Worm (Caenorhabditis elegans) whole organism, midembryonic: ENCODE measurements around the gene C09G9.3.

ENCODE experiments used
- T22C8.4 ChIP-seq: fragments of 200-800 bp; sonication (Bioruptor generic); IDR thresholded peaks from 2 replicates; pipeline ENCODE4 v1.3.6; 2022; ENCODE audit warnings: missing genetic modification characterization, missing compliant biosample characterization
- cog-1 ChIP-seq: sonication (generic microtip); optimal IDR thresholded peaks from 2 replicates; lab custom pipeline; 2016; ENCODE audit warnings: missing genetic modification characterization, missing compliant biosample characterization
- flt-1 ChIP-seq: fragments of 200-800 bp; sonication (Bioruptor generic); IDR thresholded peaks from 2 replicates; pipeline ENCODE4 v1.3.6; 2022; ENCODE audit warnings: missing genetic modification characterization, missing compliant biosample characterization
- klf-2 ChIP-seq: fragments of 200-800 bp; sonication (Bioruptor generic); conservative IDR thresholded peaks from 2 replicates; pipeline ENCODE4 v1.3.6; 2022; ENCODE audit warnings: missing genetic modification reagents, missing genetic modification characterization, missing compliant biosample characterization
- med-1 ChIP-seq: sonication (generic microtip); optimal IDR thresholded peaks from 2 replicates; lab custom pipeline; 2017; ENCODE audit warnings: missing genetic modification characterization, mild to moderate bottlenecking, missing compliant biosample characterization, antibody characterized with exemption, missing genetic modification reagents; ENCODE audit not compliant: insufficient read depth
- ref-1 ChIP-seq: fragments of 200-800 bp; sonication (Bioruptor generic); conservative IDR thresholded peaks from 2 replicates; pipeline ENCODE4 v1.3.6; 2022; ENCODE audit warnings: missing genetic modification reagents, missing genetic modification characterization, missing compliant biosample characterization
- ztf-29 ChIP-seq: fragments of 200-800 bp; sonication (Bioruptor generic); IDR thresholded peaks from 2 replicates; pipeline ENCODE4 v1.3.6; 2022; ENCODE audit warnings: missing genetic modification reagents, missing genetic modification characterization, missing compliant biosample characterization

DNA sequence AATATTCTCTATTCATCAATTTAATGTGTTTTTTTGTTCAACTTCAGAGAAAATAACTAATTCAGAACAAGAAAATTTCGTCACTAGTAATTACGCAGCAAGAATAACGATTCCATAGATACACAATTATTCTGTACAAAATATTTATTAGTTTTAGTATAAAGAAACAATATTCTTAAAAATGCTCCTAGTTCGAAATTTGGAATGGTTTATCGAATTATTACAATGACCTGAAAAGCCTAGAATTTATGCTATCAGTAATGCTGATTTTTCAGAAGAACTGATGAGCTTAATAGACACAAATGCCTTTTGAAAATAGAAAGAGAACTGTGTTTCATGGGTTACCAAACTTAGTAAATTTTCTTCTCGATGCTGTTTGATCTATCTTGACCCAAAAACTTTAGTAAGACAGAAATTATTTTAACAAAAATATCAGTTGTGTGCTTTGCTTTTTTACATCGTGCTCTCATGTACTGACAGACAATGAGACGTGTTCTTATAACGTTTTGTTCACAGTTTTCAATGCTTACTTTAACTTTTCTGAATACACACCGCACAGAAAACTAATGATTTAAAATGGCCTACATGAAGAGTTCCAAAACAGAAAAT lies 46.8 kb downstream of the C09G9.3 start:
- TF ChIP-seq flt-1 (GFP tag; lab: Robert Waterston, UW) = no peak
- TF ChIP-seq ref-1 = no peak
- TF ChIP-seq cog-1 (tag; lab: Kevin White, UChicago) = no peak
- TF ChIP-seq T22C8.4 = no peak
- no peak for TF ChIP-seq med-1 (GFP tag; lab: Kevin White, UChicago)
- TF ChIP-seq klf-2 (GFP tag; lab: Robert Waterston, UW) = no peak
- no peak for TF ChIP-seq ztf-29 (GFP tag; lab: Robert Waterston, UW)
